Worm (Caenorhabditis elegans): ENCODE measurements around the gene T04F3.1.
A peak's percentile ranks its signal among the peaks of the same experiment; 100 is the strongest.

T04F3.1 gene

ce11 chrV:11795352-11795751, 55.5 kb downstream of the T04F3.1 start (continued):
- TF ChIP-seq ceh-82 (tag; optimal IDR thresholded peaks at IDR 0.05) = no peak
- no peak for TF ChIP-seq ceh-63 (GFP tag; optimal IDR thresholded peaks at IDR 0.05)
- no peak for TF ChIP-seq mab-9 (GFP tag; IDR thresholded peaks at IDR 0.05)
- TF ChIP-seq unc-130 (tag; optimal IDR thresholded peaks at IDR 0.05) = no peak
- no peak for TF ChIP-seq lin-15B (tag; optimal IDR thresholded peaks at IDR 0.05)
- TF ChIP-seq dsc-1 (tag; optimal IDR thresholded peaks at IDR 0.05) = no peak
- no peak for TF ChIP-seq alr-1 (tag; optimal IDR thresholded peaks at IDR 0.05; ENCODE audit: borderline replicate concordance)
- no peak for TF ChIP-seq fos-1 (tag; optimal IDR thresholded peaks at IDR 0.05)
- TF ChIP-seq vab-15 (tag; optimal IDR thresholded peaks at IDR 0.05) = no peak
- TF ChIP-seq sup-37 (GFP tag; optimal IDR thresholded peaks at IDR 0.05) = no peak
- TF ChIP-seq dpl-1 (GFP tag; optimal IDR thresholded peaks at IDR 0.05) = no peak
- TF ChIP-seq mdl-1 (tag; optimal IDR thresholded peaks at IDR 0.05) = peak in 1 of 2 experiments; percentile 29
- TF ChIP-seq snu-23 (GFP tag; optimal IDR thresholded peaks at IDR 0.05) = peak; percentile 32
- TF ChIP-seq egl-13 (tag; optimal IDR thresholded peaks at IDR 0.05) = no peak
- TF ChIP-seq nhr-20 (tag; optimal IDR thresholded peaks at IDR 0.05) = peak; percentile 76
- no peak for TF ChIP-seq rnt-1 (tag; optimal IDR thresholded peaks at IDR 0.05)
- no peak for TF ChIP-seq Y116A8C.19 (tag; optimal IDR thresholded peaks at IDR 0.05; ENCODE audit: borderline replicate concordance)
- no peak for TF ChIP-seq pax-3 (tag; optimal IDR thresholded peaks at IDR 0.05)
- TF ChIP-seq zip-4 (GFP tag; optimal IDR thresholded peaks at IDR 0.05) = no peak
- no peak for TF ChIP-seq nhr-76 (tag; optimal IDR thresholded peaks at IDR 0.05)
- TF ChIP-seq mep-1 (tag; optimal IDR thresholded peaks at IDR 0.05) = no peak
- peak; percentile 43 for TF ChIP-seq nhr-90 (tag; optimal IDR thresholded peaks at IDR 0.05; ENCODE audit: poor library complexity)
- TF ChIP-seq irx-1 (tag; optimal IDR thresholded peaks at IDR 0.05) = no peak
- TF ChIP-seq ztf-4 (tag; optimal IDR thresholded peaks at IDR 0.05) = no peak
- no peak for TF ChIP-seq nhr-47 (tag; optimal IDR thresholded peaks at IDR 0.05)
- TF ChIP-seq swsn-7 (tag; optimal IDR thresholded peaks at IDR 0.05) = no peak
- TF ChIP-seq snpc-4 (tag; optimal IDR thresholded peaks at IDR 0.05) = no peak
- TF ChIP-seq unc-30 (tag; optimal IDR thresholded peaks at IDR 0.05) = no peak
- no peak for TF ChIP-seq ets-5 (GFP tag; IDR thresholded peaks at IDR 0.05)
- TF ChIP-seq skn-1 (tag; optimal IDR thresholded peaks at IDR 0.05) = no peak
- TF ChIP-seq nhr-19 (GFP tag; conservative IDR thresholded peaks at IDR 0.05) = peak; percentile 38
- no peak for TF ChIP-seq sptf-1 (tag; optimal IDR thresholded peaks at IDR 0.05)

ce11 chrV:11796343-11796742, 56.5 kb downstream of the T04F3.1 start:
- no peak for TF ChIP-seq nhr-84 (tag; optimal IDR thresholded peaks at IDR 0.05)
- no peak for TF ChIP-seq sup-37 (GFP tag; optimal IDR thresholded peaks at IDR 0.05)
- no peak for TF ChIP-seq ceh-88 (GFP tag; IDR thresholded peaks at IDR 0.05)
- TF ChIP-seq lsy-2 (tag; optimal IDR thresholded peaks at IDR 0.05) = peak in 1 of 2 experiments; percentile 58
- peak in 5 of 6 experiments; percentile 30 to 90 (median 51) for TF ChIP-seq elt-3 (tag; optimal IDR thresholded peaks at IDR 0.05)
- peak in 1 of 2 experiments; percentile 31 for TF ChIP-seq lin-35 (GFP tag; optimal IDR thresholded peaks at IDR 0.05)
- 0 out of 2 replicates have a peak, but pooled peaks have one; percentile 18 for TF ChIP-seq grh-1 (GFP tag; IDR thresholded peaks at IDR 0.05)
- no peak for TF ChIP-seq ztf-4 (tag; optimal IDR thresholded peaks at IDR 0.05)
- no peak for TF ChIP-seq zip-4 (GFP tag; optimal IDR thresholded peaks at IDR 0.05)
- TF ChIP-seq snu-23 (GFP tag; optimal IDR thresholded peaks at IDR 0.05) = peak; percentile 30
- TF ChIP-seq nhr-20 (tag; optimal IDR thresholded peaks at IDR 0.05) = peak; percentile 60
- no peak for TF ChIP-seq mdl-1 (tag; optimal IDR thresholded peaks at IDR 0.05)
- TF ChIP-seq snpc-4 (tag; optimal IDR thresholded peaks at IDR 0.05) = no peak
- TF ChIP-seq nhr-85 (tag) = peak; percentile 91
- TF ChIP-seq lir-3 (tag; optimal IDR thresholded peaks at IDR 0.05; ENCODE audit: poor library complexity) = peak; percentile 1
- TF ChIP-seq lin-14 (GFP tag; optimal IDR thresholded peaks at IDR 0.05) = peak; percentile 34
- TF ChIP-seq swsn-7 (tag; optimal IDR thresholded peaks at IDR 0.05) = no peak
- peak; percentile 46 for TF ChIP-seq nhr-19 (GFP tag; conservative IDR thresholded peaks at IDR 0.05)
- peak; percentile 51 for TF ChIP-seq tbx-2 (tag; optimal IDR thresholded peaks at IDR 0.05)
- peak; percentile 59 for TF ChIP-seq nhr-71 (tag; optimal IDR thresholded peaks at IDR 0.05)
- TF ChIP-seq ceh-82 (tag; optimal IDR thresholded peaks at IDR 0.05) = no peak
- no peak for TF ChIP-seq tlp-1 (tag; optimal IDR thresholded peaks at IDR 0.05)
- TF ChIP-seq blmp-1 (tag; optimal IDR thresholded peaks at IDR 0.05) = peak; percentile 28
- TF ChIP-seq unc-98 (GFP tag; IDR thresholded peaks at IDR 0.05) = no peak
- TF ChIP-seq unc-30 (tag; optimal IDR thresholded peaks at IDR 0.05) = no peak
- peak; percentile 39 for TF ChIP-seq unc-130 (tag; optimal IDR thresholded peaks at IDR 0.05)
- no peak for TF ChIP-seq Y116A8C.19 (tag; optimal IDR thresholded peaks at IDR 0.05; ENCODE audit: borderline replicate concordance)
- TF ChIP-seq dsc-1 (tag; optimal IDR thresholded peaks at IDR 0.05) = no peak
- no peak for TF ChIP-seq fkh-8 (tag; optimal IDR thresholded peaks at IDR 0.05)
- TF ChIP-seq nhr-237 (tag; optimal IDR thresholded peaks at IDR 0.05) = no peak
- no peak for TF ChIP-seq F16B12.6 (tag; optimal IDR thresholded peaks at IDR 0.05)
- TF ChIP-seq fkh-4 (tag; optimal IDR thresholded peaks at IDR 0.05; ENCODE audit: borderline replicate concordance) = no peak
